Fruit fly (Drosophila melanogaster) whole organism, embryonic: ENCODE measurements around the gene CG17801.

Source experiments
- ATbp ChIP-seq: fragments of 200-800 bp; sonication (Bioruptor generic); optimal IDR thresholded peaks from 2 replicates; lab custom pipeline; 2017; ENCODE audit warnings: missing biosample characterization, mild to moderate bottlenecking, missing genetic modification characterization, missing genetic modification reagents
- Ada2b ChIP-seq: fragments of 200-800 bp; sonication (Bioruptor generic); IDR thresholded peaks from 2 replicates; pipeline ENCODE4 v1.3.6; 2022; ENCODE audit warnings: missing biosample characterization, missing genetic modification characterization
- Adf1 ChIP-seq: fragments of 200-800 bp; sonication (Bioruptor generic); IDR thresholded peaks from 2 replicates; pipeline ENCODE4 v1.3.6; 2022; ENCODE audit warnings: missing biosample characterization, missing genetic modification characterization
- Antp ChIP-seq: fragments of 200-800 bp; sonication (Bioruptor generic); optimal IDR thresholded peaks from 3 replicates; lab custom pipeline; 2016; ENCODE audit warnings: missing biosample characterization, missing genetic modification characterization
- Atf6 ChIP-seq: fragments of 200-800 bp; sonication (Bioruptor generic); IDR thresholded peaks from 2 replicates; pipeline ENCODE4 v1.3.6; 2022; ENCODE audit warnings: missing biosample characterization, missing genetic modification characterization
- CG10147 ChIP-seq: fragments of 200-800 bp; sonication (Bioruptor generic); optimal IDR thresholded peaks from 2 replicates; lab custom pipeline; 2019; ENCODE audit warnings: missing biosample characterization, mild to moderate bottlenecking, missing genetic modification characterization, moderate library complexity
- CG12744 ChIP-seq: fragments of 200-800 bp; sonication (Bioruptor generic); optimal IDR thresholded peaks from 2 replicates; lab custom pipeline; 2016; ENCODE audit warnings: missing biosample characterization, missing genetic modification characterization
- CG13624 ChIP-seq: fragments of 200-800 bp; sonication (Bioruptor generic); optimal IDR thresholded peaks from 2 replicates; lab custom pipeline; 2016; ENCODE audit warnings: missing biosample characterization, missing genetic modification characterization
- CG17359 ChIP-seq: fragments of 200-800 bp; sonication (Bioruptor generic); optimal IDR thresholded peaks from 3 replicates; lab custom pipeline; 2018; ENCODE audit warnings: missing biosample characterization, mild to moderate bottlenecking, missing genetic modification characterization, moderate library complexity
- CG18262 ChIP-seq: fragments of 200-800 bp; optimal IDR thresholded peaks from 3 replicates; lab custom pipeline; 2019; ENCODE audit warnings: missing biosample characterization, mild to moderate bottlenecking, missing genetic modification characterization, moderate library complexity
- CG18764 ChIP-seq: fragments of 200-800 bp; sonication (Bioruptor generic); optimal IDR thresholded peaks from 3 replicates; lab custom pipeline; 2016; ENCODE audit warnings: missing biosample characterization, missing genetic modification characterization
- CG2199 ChIP-seq: fragments of 200-800 bp; sonication (Bioruptor generic); IDR thresholded peaks from 3 replicates; pipeline ENCODE4 v1.3.6; 2022; ENCODE audit warnings: missing biosample characterization, missing genetic modification characterization
- CG30431 ChIP-seq: fragments of 200-800 bp; sonication (Bioruptor generic); optimal IDR thresholded peaks from 2 replicates; lab custom pipeline; 2017; ENCODE audit warnings: missing biosample characterization, missing genetic modification characterization
- CG3065 ChIP-seq: fragments of 200-800 bp; sonication (Bioruptor generic); optimal IDR thresholded peaks from 2 replicates; lab custom pipeline; 2016; ENCODE audit warnings: missing biosample characterization, missing genetic modification characterization
- CG3847 ChIP-seq: fragments of 200-800 bp; sonication (Bioruptor generic); IDR thresholded peaks from 2 replicates; pipeline ENCODE4 v1.3.6; 2022; ENCODE audit warnings: missing biosample characterization, missing genetic modification characterization
- CG4360 ChIP-seq: fragments of 200-800 bp; sonication (Bioruptor generic); IDR thresholded peaks from 2 replicates; pipeline ENCODE4 v1.3.6; 2022; ENCODE audit warnings: missing biosample characterization, missing genetic modification characterization
- CG4404 ChIP-seq: fragments of 200-800 bp; sonication (Bioruptor generic); IDR thresholded peaks from 2 replicates; pipeline ENCODE4 v1.3.6; 2022; ENCODE audit warnings: missing biosample characterization, missing genetic modification characterization
- CG4854 ChIP-seq: fragments of 200-800 bp; sonication (Bioruptor generic); optimal IDR thresholded peaks from 2 replicates; lab custom pipeline; 2016; ENCODE audit warnings: missing biosample characterization, missing genetic modification characterization, inconsistent platforms
- CG5953 ChIP-seq: fragments of 200-800 bp; sonication (Bioruptor generic); IDR thresholded peaks from 2 replicates; pipeline ENCODE4 v1.3.6; 2022; ENCODE audit warnings: missing biosample characterization, missing genetic modification characterization
- CG6254 ChIP-seq: fragments of 200-800 bp; sonication (Bioruptor generic); optimal IDR thresholded peaks from 3 replicates; lab custom pipeline; 2017; ENCODE audit warnings: mild to moderate bottlenecking, missing biosample characterization, missing genetic modification reagents, missing genetic modification characterization
- CG6683 ChIP-seq: fragments of 200-800 bp; sonication (Bioruptor generic); optimal IDR thresholded peaks from 2 replicates; lab custom pipeline; 2017; ENCODE audit warnings: missing biosample characterization, mild to moderate bottlenecking, missing genetic modification characterization, missing genetic modification reagents
- CG9817 ChIP-seq: fragments of 200-800 bp; sonication (Bioruptor generic); optimal IDR thresholded peaks from 2 replicates; lab custom pipeline; 2018; ENCODE audit warnings: missing biosample characterization, mild to moderate bottlenecking, missing genetic modification characterization, moderate library complexity
- CTCF ChIP-seq: fragments of 200-800 bp; sonication (Bioruptor generic); optimal IDR thresholded peaks from 2 replicates; lab custom pipeline; 2017; ENCODE audit warnings: missing biosample characterization, mild to moderate bottlenecking, missing genetic modification characterization, moderate library complexity
- CoRest ChIP-seq: fragments of 200-800 bp; sonication (Bioruptor generic); optimal IDR thresholded peaks from 3 replicates; lab custom pipeline; 2018; ENCODE audit warnings: missing biosample characterization, mild to moderate bottlenecking, missing genetic modification characterization, moderate library complexity
- Dad ChIP-seq: fragments of 200-800 bp; sonication (Bioruptor generic); optimal IDR thresholded peaks from 3 replicates; lab custom pipeline; 2016; ENCODE audit warnings: missing biosample characterization, missing genetic modification characterization
- Dek ChIP-seq: fragments of 200-800 bp; sonication (Bioruptor generic); optimal IDR thresholded peaks from 3 replicates; lab custom pipeline; 2019; ENCODE audit warnings: missing biosample characterization, mild to moderate bottlenecking, missing genetic modification characterization, moderate library complexity
- GATAe ChIP-seq: fragments of 200-800 bp; sonication (Bioruptor generic); conservative IDR thresholded peaks from 2 replicates; pipeline ENCODE4 v1.3.6; 2022; ENCODE audit warnings: missing biosample characterization, missing genetic modification characterization
- Hand ChIP-seq: fragments of 200-800 bp; sonication (Bioruptor generic); optimal IDR thresholded peaks from 2 replicates; lab custom pipeline; 2017; ENCODE audit warnings: mild to moderate bottlenecking, missing biosample characterization, missing genetic modification reagents, missing genetic modification characterization
- Kr ChIP-seq: fragments of 200-800 bp; sonication (Bioruptor generic); optimal IDR thresholded peaks from 2 replicates; lab custom pipeline; 2017; ENCODE audit warnings: missing biosample characterization, mild to moderate bottlenecking, missing genetic modification characterization
- Myb ChIP-seq: fragments of 200-800 bp; sonication (Bioruptor generic); optimal IDR thresholded peaks from 2 replicates; lab custom pipeline; 2016; ENCODE audit warnings: missing biosample characterization, missing genetic modification characterization
- NfI ChIP-seq: fragments of 200-800 bp; sonication (Bioruptor generic); optimal IDR thresholded peaks from 3 replicates; lab custom pipeline; 2018; ENCODE audit warnings: missing biosample characterization, mild to moderate bottlenecking, missing genetic modification characterization, moderate library complexity
- Pdp1 ChIP-seq, 2 experiments: fragments of 200-800 bp; sonication (Bioruptor generic); optimal IDR thresholded peaks; 3 replicates each; lab custom pipeline; 2016; ENCODE audit warnings: missing biosample characterization in 2 of 2, missing genetic modification characterization in 2 of 2, mild to moderate bottlenecking in 1 of 2, moderate library complexity in 1 of 2
- Sry-δ ChIP-seq: fragments of 200-800 bp; sonication (Bioruptor generic); optimal IDR thresholded peaks from 2 replicates; lab custom pipeline; 2016; ENCODE audit warnings: missing biosample characterization, missing genetic modification characterization
- cato ChIP-seq: fragments of 200-800 bp; sonication (Bioruptor generic); optimal IDR thresholded peaks from 2 replicates; lab custom pipeline; 2016; ENCODE audit warnings: missing biosample characterization, missing genetic modification characterization, borderline replicate concordance
- dan ChIP-seq: fragments of 200-800 bp; sonication (Bioruptor generic); IDR thresholded peaks from 2 replicates; pipeline ENCODE4 v1.3.6; 2022; ENCODE audit warnings: missing biosample characterization, missing genetic modification characterization
- disco-r ChIP-seq: fragments of 200-800 bp; sonication (Bioruptor generic); optimal IDR thresholded peaks from 2 replicates; lab custom pipeline; 2016; ENCODE audit warnings: missing biosample characterization, missing genetic modification characterization
- dm ChIP-seq: fragments of 200-800 bp; sonication (Bioruptor generic); optimal IDR thresholded peaks from 3 replicates; lab custom pipeline; 2016; ENCODE audit warnings: missing biosample characterization, missing genetic modification characterization
- dpn ChIP-seq, 2 experiments: fragments of 200-800 bp; sonication (Bioruptor generic); optimal IDR thresholded peaks; 3 replicates each; lab custom pipeline; 2016; ENCODE audit warnings: missing biosample characterization in 2 of 2, missing genetic modification characterization in 2 of 2
- gcm2 ChIP-seq: fragments of 200-800 bp; sonication (Bioruptor generic); optimal IDR thresholded peaks from 2 replicates; lab custom pipeline; 2016; ENCODE audit warnings: missing biosample characterization, missing genetic modification characterization
- jigr1 ChIP-seq: fragments of 200-800 bp; sonication (Bioruptor generic); IDR thresholded peaks from 3 replicates; pipeline ENCODE4 v1.3.6; 2022; ENCODE audit warnings: missing biosample characterization, missing genetic modification characterization
- nerfin-2 ChIP-seq: fragments of 200-800 bp; sonication (Bioruptor generic); IDR thresholded peaks from 2 replicates; pipeline ENCODE4 v1.3.6; 2022; ENCODE audit warnings: missing biosample characterization, missing genetic modification characterization; ENCODE audit not compliant: partially characterized antibody
- pzg ChIP-seq: fragments of 200-800 bp; sonication (Bioruptor generic); optimal IDR thresholded peaks from 3 replicates; lab custom pipeline; 2018; ENCODE audit warnings: missing biosample characterization, mild to moderate bottlenecking, missing genetic modification characterization, moderate library complexity
- ranshi ChIP-seq: fragments of 200-800 bp; sonication (Bioruptor generic); IDR thresholded peaks from 2 replicates; pipeline ENCODE4 v1.3.6; 2022; ENCODE audit warnings: missing biosample characterization, missing genetic modification characterization
- sim ChIP-seq: fragments of 200-800 bp; sonication (Bioruptor generic); IDR thresholded peaks from 2 replicates; pipeline ENCODE4 v1.3.6; 2022; ENCODE audit warnings: missing biosample characterization, missing genetic modification characterization
- sob ChIP-seq: fragments of 200-800 bp; sonication (Bioruptor generic); IDR thresholded peaks from 2 replicates; pipeline ENCODE4 v1.3.6; 2022; ENCODE audit warnings: missing biosample characterization, missing genetic modification characterization
- sqz ChIP-seq: fragments of 200-800 bp; sonication (Bioruptor generic); optimal IDR thresholded peaks from 3 replicates; lab custom pipeline; 2018; ENCODE audit warnings: missing biosample characterization, mild to moderate bottlenecking, missing genetic modification characterization
- tgo ChIP-seq: fragments of 200-800 bp; sonication (Bioruptor generic); IDR thresholded peaks from 3 replicates; pipeline ENCODE4 v1.3.6; 2022; ENCODE audit warnings: missing biosample characterization, missing genetic modification characterization
- trem ChIP-seq: fragments of 200-800 bp; optimal IDR thresholded peaks from 3 replicates; lab custom pipeline; 2019; ENCODE audit warnings: missing biosample characterization, mild to moderate bottlenecking, missing genetic modification characterization, moderate library complexity
- twi ChIP-seq: fragments of 200-800 bp; optimal IDR thresholded peaks from 2 replicates; lab custom pipeline; 2019; ENCODE audit warnings: missing biosample characterization, mild to moderate bottlenecking, missing genetic modification characterization, moderate library complexity
- wek ChIP-seq: fragments of 200-800 bp; sonication (Bioruptor generic); optimal IDR thresholded peaks from 3 replicates; lab custom pipeline; 2018; ENCODE audit warnings: missing biosample characterization, mild to moderate bottlenecking, missing genetic modification characterization, moderate library complexity
- wor ChIP-seq: fragments of 200-800 bp; sonication (Bioruptor generic); IDR thresholded peaks from 2 replicates; pipeline ENCODE4 v1.3.6; 2022; ENCODE audit warnings: missing biosample characterization, missing genetic modification characterization
- yki ChIP-seq: fragments of >200 bp; optimal IDR thresholded peaks from 3 replicates; lab custom pipeline; 2018

CG17801 gene

DNA sequence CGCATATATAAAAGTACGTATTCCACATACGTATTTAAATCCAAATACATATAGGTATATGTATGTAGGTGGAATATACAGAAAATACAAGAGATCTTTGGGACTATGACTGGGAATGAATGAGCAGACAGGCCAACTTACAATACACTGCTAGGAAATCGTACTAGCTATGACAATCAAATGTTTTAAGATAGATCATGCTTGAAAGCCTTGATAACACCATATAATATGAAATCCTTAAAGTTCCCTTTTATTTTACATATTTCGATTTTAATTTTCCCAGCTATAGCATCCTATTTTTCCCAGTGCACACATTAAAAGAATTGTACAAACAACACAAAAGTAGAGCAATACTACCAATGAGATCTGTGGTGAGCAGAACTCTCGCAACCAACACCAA, 25.5 kb downstream of the CG17801 start (continued):
- TF ChIP-seq Sry-δ (GFP tag; lab: Kevin White, UChicago) (peak; percentile 44), CG4360 (GFP tag; lab: Robert Waterston, UW) (peak; percentile 50), CTCF (GFP tag; lab: Kevin White, UChicago) (no peak), trem (tag; lab: Kevin White, UChicago) (peak; percentile 34), CoRest (tag; lab: Kevin White, UChicago) (peak; percentile 84), CG3847 (GFP tag; lab: Robert Waterston, UW) (peak; percentile 84), CG6254 (GFP tag; lab: Kevin White, UChicago) (peak; percentile 13), sob (GFP tag; lab: Robert Waterston, UW) (peak; percentile 88), GATAe (GFP tag; lab: Robert Waterston, UW) (no peak; the same call in 1 of the 2 replicates), CG10147 (peak; percentile 49), tgo (GFP tag; lab: Robert Waterston, UW) (peak; percentile 90), Hand (GFP tag; lab: Kevin White, UChicago) (peak; percentile 33), Ada2b (GFP tag; lab: Robert Waterston, UW) (peak; percentile 88), nerfin-2 (GFP tag; lab: Robert Waterston, UW) (no peak), CG2199 (0 out of 3 replicates have a peak, but pooled peaks have one; percentile 37), ranshi (GFP tag; lab: Robert Waterston, UW) (peak; percentile 88), Adf1 (GFP tag; lab: Robert Waterston, UW) (peak; percentile 51; the same call in 1 of the 2 replicates), dan (GFP tag; lab: Robert Waterston, UW) (no peak), Kr (GFP tag; lab: Kevin White, UChicago) (no peak), Dad (GFP tag; lab: Kevin White, UChicago) (peak; percentile 66), NfI (peak; percentile 77), jigr1 (GFP tag; lab: Robert Waterston, UW) (peak; percentile 40; the same call in 1 of the 3 replicates), CG6683 (GFP tag; lab: Kevin White, UChicago) (peak; percentile 57), sim (GFP tag; lab: Robert Waterston, UW) (0 out of 2 replicates have a peak, but pooled peaks have one; percentile 23), CG13624 (GFP tag; lab: Kevin White, UChicago) (peak; percentile 92), CG4404 (GFP tag; lab: Robert Waterston, UW) (peak; percentile 68; the same call in 1 of the 2 replicates), yki (no peak), CG4854 (no peak), dpn (GFP tag; optimal IDR thresholded peaks at IDR 0.05; lab: Kevin White, UChicago) (peak; percentile 68 to 77), dm (GFP tag; lab: Kevin White, UChicago) (peak; percentile 9), Dek (peak; percentile 87), CG12744 (GFP tag; lab: Kevin White, UChicago) (peak; percentile 42), twi (peak; percentile 53), Antp (GFP tag; lab: Kevin White, UChicago) (peak; percentile 84), disco-r (GFP tag; lab: Kevin White, UChicago) (peak; percentile 74), CG18764 (peak; percentile 49), wek (GFP tag; lab: Kevin White, UChicago) (peak; percentile 40), Myb (GFP tag; lab: Kevin White, UChicago) (peak; percentile 62), Pdp1 (GFP tag; optimal IDR thresholded peaks at IDR 0.05; lab: Kevin White, UChicago) (peak; percentile 81 to 83), CG3065 (GFP tag; lab: Kevin White, UChicago) (no peak), pzg (GFP tag; lab: Kevin White, UChicago) (no peak), ATbp (GFP tag; lab: Kevin White, UChicago) (peak; percentile 76), CG9817 (tag; lab: Kevin White, UChicago) (peak; percentile 92), CG5953 (peak; percentile 84), CG17359 (tag; lab: Kevin White, UChicago) (peak; percentile 81), gcm2 (GFP tag; lab: Kevin White, UChicago) (peak; percentile 11), cato (GFP tag; lab: Kevin White, UChicago) (peak; percentile 24), CG30431 (GFP tag; lab: Kevin White, UChicago) (peak; percentile 35), sqz (GFP tag; lab: Kevin White, UChicago) (peak; percentile 65), CG18262 (tag; lab: Kevin White, UChicago) (peak; percentile 87), wor (peak; percentile 71), Atf6 (GFP tag; lab: Robert Waterston, UW) (peak; percentile 84)
